Worm (Caenorhabditis elegans) whole organism, L4 larva: ENCODE data around the gene str-187.

Experiments used
- F10B5.3 ChIP-seq: sonication (generic microtip); optimal IDR thresholded peaks from 2 replicates; lab custom pipeline; 2016; ENCODE audit warnings: mild to moderate bottlenecking, missing genetic modification characterization, missing compliant biosample characterization
- F26F4.8 ChIP-seq: fragments of 200-800 bp; sonication (Bioruptor generic); conservative IDR thresholded peaks from 2 replicates; pipeline ENCODE4 v1.3.6; 2022; ENCODE audit warnings: missing genetic modification characterization, missing compliant biosample characterization
- F49E8.2 ChIP-seq: sonication (generic microtip); optimal IDR thresholded peaks from 2 replicates; lab custom pipeline; 2016; ENCODE audit warnings: missing compliant biosample characterization, mild to moderate bottlenecking, missing genetic modification characterization, borderline replicate concordance
- T20F7.1 ChIP-seq: fragments of 200-800 bp; sonication (Bioruptor generic); optimal IDR thresholded peaks from 2 replicates; lab custom pipeline; 2018; ENCODE audit warnings: mild to moderate bottlenecking, missing genetic modification characterization, missing compliant biosample characterization
- Y48G9A.11 ChIP-seq: fragments of 200-800 bp; sonication (Bioruptor generic); IDR thresholded peaks from 2 replicates; pipeline ENCODE4 v1.3.6; 2022; ENCODE audit warnings: missing genetic modification reagents, missing genetic modification characterization, missing compliant biosample characterization
- Y75B8A.6 ChIP-seq: fragments of 200-800 bp; sonication (Bioruptor generic); IDR thresholded peaks from 2 replicates; pipeline ENCODE4 v1.3.6; 2022; ENCODE audit warnings: missing genetic modification reagents, missing genetic modification characterization, missing compliant biosample characterization
- ZK337.2 ChIP-seq: fragments of 200-800 bp; sonication (Bioruptor generic); IDR thresholded peaks from 2 replicates; pipeline ENCODE4 v1.3.6; 2022; ENCODE audit warnings: missing genetic modification reagents, missing genetic modification characterization, missing compliant biosample characterization
- ZK546.5 ChIP-seq, 2 experiments: sonication (generic microtip); optimal IDR thresholded peaks; 2 replicates each; lab custom pipeline; 2017; ENCODE audit warnings: missing biosample characterization in 2 of 2, missing genetic modification characterization in 2 of 2
- ama-1 ChIP-seq: fragments of 150-350 bp; optimal IDR thresholded peaks from 2 replicates; lab custom pipeline; 2014; ENCODE audit warnings: inconsistent platforms, mixed read lengths
- arid-1 ChIP-seq: fragments of 200-800 bp; sonication (Bioruptor generic); conservative IDR thresholded peaks from 2 replicates; pipeline ENCODE4 v1.3.6; 2022; ENCODE audit warnings: missing genetic modification reagents, missing genetic modification characterization, missing compliant biosample characterization
- attf-4 ChIP-seq: sonication (generic microtip); optimal IDR thresholded peaks from 3 replicates; lab custom pipeline; 2017; ENCODE audit warnings: missing biosample characterization, missing genetic modification characterization
- ceh-20 ChIP-seq: fragments of 200-800 bp; sonication (Bioruptor generic); IDR thresholded peaks from 2 replicates; pipeline ENCODE4 v1.3.6; 2022; ENCODE audit warnings: missing genetic modification reagents, missing genetic modification characterization, missing compliant biosample characterization
- ceh-44 ChIP-seq: fragments of 200-800 bp; sonication (Bioruptor generic); IDR thresholded peaks from 2 replicates; pipeline ENCODE4 v1.3.6; 2022; ENCODE audit warnings: missing genetic modification reagents, missing genetic modification characterization, missing compliant biosample characterization
- ces-1 ChIP-seq: fragments of 150-350 bp; sonication (generic microtip); optimal IDR thresholded peaks from 4 replicates; lab custom pipeline; 2014; ENCODE audit warnings: missing biosample characterization, missing genetic modification reagents, missing genetic modification characterization
- ctbp-1 ChIP-seq: fragments of 200-800 bp; sonication (Bioruptor generic); IDR thresholded peaks from 2 replicates; pipeline ENCODE4 v1.3.6; 2022; ENCODE audit warnings: missing genetic modification reagents, missing genetic modification characterization, missing compliant biosample characterization
- daf-16 ChIP-seq, 3 experiments: sonication (generic microtip); optimal IDR thresholded peaks; 2 replicates each; lab custom pipeline; 2016 to 2017; ENCODE audit warnings: missing genetic modification characterization in 3 of 3, missing genetic modification reagents in 3 of 3, mild to moderate bottlenecking in 2 of 3, missing compliant biosample characterization in 2 of 3, missing biosample characterization in 1 of 3, moderate library complexity in 1 of 3
- daf-19 ChIP-seq: fragments of 200-800 bp; sonication (Bioruptor generic); conservative IDR thresholded peaks from 2 replicates; pipeline ENCODE4 v1.3.6; 2022; ENCODE audit warnings: missing genetic modification characterization, missing compliant biosample characterization
- dmd-6 ChIP-seq: fragments of 200-800 bp; sonication (Bioruptor generic); IDR thresholded peaks from 2 replicates; pipeline ENCODE4 v1.3.6; 2022; ENCODE audit warnings: missing genetic modification reagents, missing genetic modification characterization, missing compliant biosample characterization
- dmd-9 ChIP-seq: fragments of 200-800 bp; sonication (Bioruptor generic); IDR thresholded peaks from 2 replicates; pipeline ENCODE4 v1.3.6; 2022; ENCODE audit warnings: missing genetic modification reagents, missing genetic modification characterization, missing compliant biosample characterization
- dpl-1 ChIP-seq: fragments of 150-350 bp; optimal IDR thresholded peaks from 2 replicates; lab custom pipeline; 2014; ENCODE audit warnings: missing biosample characterization, missing genetic modification reagents, missing genetic modification characterization
- egl-27 ChIP-seq: sonication (generic microtip); optimal IDR thresholded peaks from 3 replicates; lab custom pipeline; 2017; ENCODE audit warnings: missing biosample characterization, missing genetic modification reagents, missing genetic modification characterization
- fkh-10 ChIP-seq: fragments of 150-350 bp; optimal IDR thresholded peaks from 2 replicates; lab custom pipeline; 2014; ENCODE audit warnings: missing biosample characterization, missing genetic modification reagents, missing genetic modification characterization
- hif-1 ChIP-seq, 2 experiments: sonication (generic microtip); optimal IDR thresholded peaks; 2 replicates each; lab custom pipeline; 2016 to 2017; ENCODE audit warnings: missing compliant biosample characterization in 2 of 2, missing genetic modification characterization in 2 of 2, missing genetic modification reagents in 2 of 2, missing genotype in 2 of 2, mild to moderate bottlenecking in 1 of 2
- hlh-11 ChIP-seq: fragments of 200-800 bp; sonication (Bioruptor generic); optimal IDR thresholded peaks from 2 replicates; lab custom pipeline; 2018; ENCODE audit warnings: mild to moderate bottlenecking, missing genetic modification characterization, missing compliant biosample characterization
- hlh-30 ChIP-seq: sonication (generic microtip); optimal IDR thresholded peaks from 2 replicates; lab custom pipeline; 2017; ENCODE audit warnings: antibody characterized with exemption, mild to moderate bottlenecking, missing genetic modification characterization, missing compliant biosample characterization; ENCODE audit not compliant: insufficient read depth
- hmg-1.1 ChIP-seq: fragments of 200-800 bp; sonication (Bioruptor generic); IDR thresholded peaks from 2 replicates; pipeline ENCODE4 v1.3.6; 2022; ENCODE audit warnings: missing genetic modification reagents, missing genetic modification characterization, missing compliant biosample characterization
- lim-7 ChIP-seq: fragments of 200-800 bp; sonication (Bioruptor generic); IDR thresholded peaks from 2 replicates; pipeline ENCODE4 v1.3.6; 2022; ENCODE audit warnings: missing genetic modification characterization, missing compliant biosample characterization
- lin-15B ChIP-seq: fragments of 150-350 bp; sonication (generic microtip); optimal IDR thresholded peaks from 3 replicates; lab custom pipeline; 2014; ENCODE audit warnings: missing biosample characterization, missing genetic modification characterization
- lsy-2 ChIP-seq, 2 experiments: fragments of 150-350 bp in 1 of 2; sonication (generic microtip) in 1 of 2; optimal IDR thresholded peaks; 2 replicates each; lab custom pipeline; 2014 to 2017; ENCODE audit warnings: missing biosample characterization in 2 of 2, missing genetic modification characterization in 2 of 2
- madf-5 ChIP-seq, 2 experiments: fragments of 200-800 bp; sonication (Bioruptor generic); IDR thresholded peaks; 2 replicates each; pipeline ENCODE4 v1.3.6; 2022; ENCODE audit warnings: missing compliant biosample characterization in 2 of 2, missing genetic modification characterization in 2 of 2
- mes-2 ChIP-seq: sonication (generic microtip); optimal IDR thresholded peaks from 2 replicates; lab custom pipeline; 2016; ENCODE audit warnings: missing genotype, mild to moderate bottlenecking, missing genetic modification characterization, missing compliant biosample characterization; ENCODE audit not compliant: poor library complexity, severe bottlenecking
- mxl-2 ChIP-seq: fragments of 200-800 bp; sonication (Bioruptor generic); conservative IDR thresholded peaks from 2 replicates; pipeline ENCODE4 v1.3.6; 2022; ENCODE audit warnings: missing genetic modification reagents, missing genetic modification characterization, missing compliant biosample characterization
- mxl-3 ChIP-seq: fragments of 200-800 bp; sonication (Bioruptor generic); optimal IDR thresholded peaks from 2 replicates; lab custom pipeline; 2018; ENCODE audit warnings: mild to moderate bottlenecking, missing genetic modification characterization, missing compliant biosample characterization
- nhr-11 ChIP-seq: fragments of 150-350 bp; optimal IDR thresholded peaks from 2 replicates; lab custom pipeline; 2014; ENCODE audit warnings: missing biosample characterization, missing genetic modification characterization
- nhr-111 ChIP-seq: fragments of 200-800 bp; sonication (Bioruptor generic); optimal IDR thresholded peaks from 2 replicates; lab custom pipeline; 2018; ENCODE audit warnings: mild to moderate bottlenecking, missing genetic modification characterization, missing compliant biosample characterization
- nhr-28 ChIP-seq: fragments of 150-350 bp; optimal IDR thresholded peaks from 2 replicates; lab custom pipeline; 2014; ENCODE audit warnings: missing biosample characterization, missing genetic modification characterization
- nhr-41 ChIP-seq: fragments of 200-800 bp; sonication (Bioruptor generic); IDR thresholded peaks from 2 replicates; pipeline ENCODE4 v1.3.6; 2022; ENCODE audit warnings: missing genetic modification reagents, missing genetic modification characterization, missing compliant biosample characterization
- nhr-42 ChIP-seq: fragments of 200-800 bp; sonication (Bioruptor generic); IDR thresholded peaks from 2 replicates; pipeline ENCODE4 v1.3.6; 2022; ENCODE audit warnings: missing genetic modification characterization, missing compliant biosample characterization
- nhr-6 ChIP-seq: fragments of 150-350 bp; optimal IDR thresholded peaks from 2 replicates; lab custom pipeline; 2014; ENCODE audit warnings: missing biosample characterization, missing genetic modification characterization
- nhr-76 ChIP-seq: fragments of 150-350 bp; optimal IDR thresholded peaks from 2 replicates; lab custom pipeline; 2014; ENCODE audit warnings: missing biosample characterization, missing genetic modification characterization
- pha-4 ChIP-seq, 2 experiments: fragments of 150-350 bp in 1 of 2; fragments of 200-800 bp in 1 of 2; sonication (Bioruptor generic) in 1 of 2; IDR thresholded peaks in 1 of 2; optimal IDR thresholded peaks in 1 of 2; 2 replicates each; pipeline versions ENCODE4 v1.3.6 to Lab custom; 2014 to 2022; ENCODE audit warnings: missing genetic modification characterization in 2 of 2, missing genetic modification reagents in 2 of 2, missing biosample characterization in 1 of 2, missing compliant biosample characterization in 1 of 2
- pqm-1 ChIP-seq: sonication (generic microtip); optimal IDR thresholded peaks from 2 replicates; lab custom pipeline; 2017; ENCODE audit warnings: missing biosample characterization, missing genetic modification characterization
- rbr-2 ChIP-seq: sonication (generic microtip); optimal IDR thresholded peaks from 2 replicates; lab custom pipeline; 2016; ENCODE audit warnings: missing genotype, missing genetic modification characterization, missing compliant biosample characterization
- set-16 ChIP-seq: fragments of 200-800 bp; sonication (Bioruptor generic); IDR thresholded peaks from 2 replicates; pipeline ENCODE4 v1.3.6; 2022; ENCODE audit warnings: missing genetic modification reagents, missing genetic modification characterization, missing compliant biosample characterization
- skn-1 ChIP-seq: fragments of 150-350 bp; optimal IDR thresholded peaks from 2 replicates; lab custom pipeline; 2014; ENCODE audit warnings: missing biosample characterization, missing genetic modification characterization
- snpc-4 ChIP-seq: fragments of 150-350 bp; optimal IDR thresholded peaks from 2 replicates; lab custom pipeline; 2014; ENCODE audit warnings: missing biosample characterization, missing genetic modification characterization
- unc-39 ChIP-seq: sonication (generic microtip); optimal IDR thresholded peaks from 2 replicates; lab custom pipeline; 2017; ENCODE audit warnings: missing biosample characterization, missing genetic modification characterization
- zip-11 ChIP-seq: fragments of 200-800 bp; sonication (Bioruptor generic); IDR thresholded peaks from 2 replicates; pipeline ENCODE4 v1.3.6; 2022; ENCODE audit warnings: missing genetic modification characterization, missing compliant biosample characterization
- zip-2 ChIP-seq: fragments of 150-350 bp; optimal IDR thresholded peaks from 2 replicates; lab custom pipeline; 2014; ENCODE audit warnings: missing biosample characterization, missing genetic modification characterization
- ztf-7 ChIP-seq: fragments of 150-350 bp; optimal IDR thresholded peaks from 2 replicates; lab custom pipeline; 2014; ENCODE audit warnings: missing biosample characterization, missing genetic modification characterization

The str-187 gene

ce11 chrIV:17280441-17280939 lies 15.1 kb downstream of the str-187 start:
- TF ChIP-seq hlh-11 (no peak), hmg-1.1 (GFP tag; lab: Robert Waterston, UW) (no peak), pqm-1 (no peak), daf-16 (GFP tag; optimal IDR thresholded peaks at IDR 0.05; lab: Kevin White, UChicago) (no peak), daf-16 (tag; optimal IDR thresholded peaks at IDR 0.05; lab: Kevin White, UChicago) (no peak), mes-2 (tag; lab: Kevin White, UChicago) (peak; percentile 22), nhr-28 (tag; lab: Kevin White, UChicago) (no peak), F49E8.2 (tag; lab: Kevin White, UChicago) (no peak), dmd-9 (GFP tag; lab: Robert Waterston, UW) (no peak), dpl-1 (GFP tag; lab: Kevin White, UChicago) (no peak), nhr-76 (tag; lab: Kevin White, UChicago) (no peak), nhr-11 (tag; lab: Kevin White, UChicago) (no peak), set-16 (no peak; the same call in 1 of the 2 replicates), pha-4 (GFP tag; IDR thresholded peaks at IDR 0.05; lab: Robert Waterston, UW) (no peak), pha-4 (tag; optimal IDR thresholded peaks at IDR 0.05; lab: Kevin White, UChicago) (no peak), unc-39 (tag; lab: Kevin White, UChicago) (no peak), zip-11 (GFP tag; lab: Robert Waterston, UW) (no peak), ZK337.2 (GFP tag; lab: Robert Waterston, UW) (no peak), ztf-7 (tag; lab: Kevin White, UChicago) (no peak), ctbp-1 (no peak), lim-7 (no peak), F26F4.8 (GFP tag; lab: Robert Waterston, UW) (0 out of 2 replicates have a peak, but pooled peaks have one; percentile 5), Y48G9A.11 (no peak), rbr-2 (tag; lab: Kevin White, UChicago) (peak; percentile 17), attf-4 (no peak), hlh-30 (peak; percentile 1), nhr-111 (GFP tag; lab: Kevin White, UChicago) (no peak), hif-1 (tag; optimal IDR thresholded peaks at IDR 0.05; lab: Kevin White, UChicago) (no peak), snpc-4 (no peak), lsy-2 (tag; optimal IDR thresholded peaks at IDR 0.05; lab: Kevin White, UChicago) (no peak), nhr-41 (GFP tag; lab: Robert Waterston, UW) (no peak), T20F7.1 (no peak), zip-2 (tag; lab: Kevin White, UChicago) (no peak), mxl-2 (no peak), F10B5.3 (tag; lab: Kevin White, UChicago) (no peak), fkh-10 (GFP tag; lab: Kevin White, UChicago) (no peak), ceh-44 (GFP tag; lab: Robert Waterston, UW) (no peak), skn-1 (tag; lab: Kevin White, UChicago) (no peak), daf-19 (GFP tag; lab: Robert Waterston, UW) (0 out of 2 replicates have a peak, but pooled peaks have one; percentile 6), lin-15B (tag; lab: Kevin White, UChicago) (no peak), ces-1 (no peak), ama-1 (peak; percentile 75), mxl-3 (GFP tag; lab: Kevin White, UChicago) (no peak), egl-27 (tag; lab: Kevin White, UChicago) (no peak), dmd-6 (peak; percentile 13; the same call in 1 of the 2 replicates), Y75B8A.6 (GFP tag; lab: Robert Waterston, UW) (no peak), arid-1 (no peak), ceh-20 (GFP tag; lab: Robert Waterston, UW) (no peak), nhr-42 (GFP tag; lab: Robert Waterston, UW) (no peak), nhr-6 (tag; lab: Kevin White, UChicago) (no peak), madf-5 (GFP tag; IDR thresholded peaks at IDR 0.05; lab: Robert Waterston, UW) (no peak), ZK546.5 (tag; optimal IDR thresholded peaks at IDR 0.05; lab: Kevin White, UChicago) (no peak)
